Fruit fly (Drosophila melanogaster): ENCODE results near the gene CG2698.

CG2698 gene

DNA sequence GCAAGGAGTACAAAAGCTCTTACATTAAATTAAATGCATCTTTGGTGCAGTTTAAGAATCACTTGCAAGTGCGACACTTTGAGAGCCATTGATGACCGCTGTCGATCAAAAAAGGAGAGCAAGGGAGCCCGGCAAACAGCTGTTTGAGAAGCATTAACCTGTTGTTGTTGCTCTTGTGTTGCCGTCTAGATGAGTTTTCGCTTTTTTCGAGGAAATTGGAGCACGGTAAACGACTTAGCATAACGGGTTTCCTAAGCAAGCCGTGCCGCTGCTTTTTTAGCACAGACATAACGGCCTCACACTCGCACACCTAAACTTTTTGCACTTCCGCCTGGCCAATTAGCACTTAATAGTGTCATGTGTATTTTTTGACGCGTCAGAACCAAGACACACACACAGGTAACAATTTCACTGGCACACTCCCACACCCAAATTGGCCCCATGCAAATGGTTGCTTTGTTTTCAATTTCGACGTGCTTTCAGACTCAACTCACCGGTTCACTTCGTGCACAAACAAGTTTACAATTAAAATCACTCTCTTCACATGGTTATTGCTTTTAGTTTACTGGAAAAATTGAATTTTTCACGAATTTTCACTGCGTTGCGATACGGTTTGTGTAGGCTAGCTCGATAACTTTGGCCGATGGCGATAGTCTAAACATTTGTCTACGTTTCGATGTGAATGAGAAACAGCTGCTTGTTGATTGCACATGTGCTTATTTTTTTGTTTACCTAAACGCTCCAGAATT is 29.0 kb downstream of the CG2698 start, which contains the start of the genes CG10903 and CG2747:
TSS of gene CG10903 (plus strand) at position 261 of the 749 bp plus-strand sequence.
TSS of gene CG2747 (minus strand) at position 640 of the 749 bp plus-strand sequence.
- no peak for TF ChIP-seq fd96Ca (GFP tag; IDR thresholded peaks at IDR 0.05)
- TF ChIP-seq CG17806 (tag; optimal IDR thresholded peaks at IDR 0.05), result no peak
- no peak for TF ChIP-seq CG14655 (GFP tag; optimal IDR thresholded peaks at IDR 0.05)
- TF ChIP-seq CG4496 (GFP tag; IDR thresholded peaks at IDR 0.05), result peak; percentile 41; the same call in 1 of the 3 replicates
- peak; percentile 43 for TF ChIP-seq EcR (GFP tag; optimal IDR thresholded peaks at IDR 0.05)
- no peak for TF ChIP-seq CG15710 (tag; optimal IDR thresholded peaks at IDR 0.05)
- no peak for TF ChIP-seq CG10348 (GFP tag; IDR thresholded peaks at IDR 0.05)
- TF ChIP-seq Snoo (tag; optimal IDR thresholded peaks at IDR 0.05), result no peak

DNA sequence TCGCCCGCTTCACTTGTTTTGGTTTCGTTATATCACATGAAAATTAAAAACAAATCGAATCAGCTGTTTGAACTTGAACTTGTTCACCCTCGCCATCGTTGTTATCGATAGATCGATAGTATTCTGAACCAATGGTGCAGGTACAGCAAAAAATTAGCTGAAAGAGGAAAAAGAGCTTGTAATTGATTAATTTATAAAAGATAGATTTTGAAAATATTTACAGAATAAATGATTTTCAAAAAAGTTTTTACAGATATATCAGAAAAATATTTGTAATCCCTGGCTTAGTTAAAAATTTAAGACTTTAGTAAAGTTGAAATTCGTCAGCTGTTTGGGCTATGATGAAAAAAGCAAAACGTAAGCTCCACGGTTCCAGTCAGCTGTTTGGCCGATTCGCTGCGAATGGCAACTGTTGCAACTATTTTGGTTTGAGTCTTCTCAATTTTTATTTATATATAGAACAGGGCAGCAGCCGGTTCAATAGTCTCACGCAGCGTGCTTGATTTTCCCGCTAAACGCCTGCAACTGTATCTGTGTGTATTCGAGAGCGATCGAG is 31.6 kb downstream of the CG2698 start, which contains the start of the genes CG11035 and unc-45:
TSS of gene CG11035 (minus strand) at position 87 of the 556 bp plus-strand sequence.
TSS of gene unc-45 (plus strand) at position 379 of the 556 bp plus-strand sequence.
- TF ChIP-seq CG14655 (GFP tag; optimal IDR thresholded peaks at IDR 0.05), result peak; percentile 49
- no peak for TF ChIP-seq CG34367 (tag; optimal IDR thresholded peaks at IDR 0.05)
- TF ChIP-seq CG4496 (GFP tag; IDR thresholded peaks at IDR 0.05), result 0 out of 3 replicates have a peak, but pooled peaks have one; percentile 61
- peak; percentile 34 for TF ChIP-seq CG17806 (tag; optimal IDR thresholded peaks at IDR 0.05)
- no peak for TF ChIP-seq Snoo (tag; optimal IDR thresholded peaks at IDR 0.05)
- TF ChIP-seq CG13204 (GFP tag; optimal IDR thresholded peaks at IDR 0.05), result no peak
- TF ChIP-seq Pif1B (GFP tag; optimal IDR thresholded peaks at IDR 0.05), result no peak
- TF ChIP-seq CG8301 (tag; optimal IDR thresholded peaks at IDR 0.05), result peak; percentile 20
- TF ChIP-seq fd96Ca (GFP tag; IDR thresholded peaks at IDR 0.05), result no peak
- TF ChIP-seq CG8159 (tag; optimal IDR thresholded peaks at IDR 0.05), result peak; percentile 39
- TF ChIP-seq CG32121 (GFP tag; IDR thresholded peaks at IDR 0.05), result 0 out of 2 replicates have a peak, but pooled peaks have one; percentile 42
- no peak for TF ChIP-seq Pif1A (GFP tag; optimal IDR thresholded peaks at IDR 0.05)
- TF ChIP-seq D1 (tag; optimal IDR thresholded peaks at IDR 0.05), result no peak
- TF ChIP-seq rn (GFP tag; IDR thresholded peaks at IDR 0.05), result no peak
- TF ChIP-seq gl (tag; optimal IDR thresholded peaks at IDR 0.05), result no peak
- TF ChIP-seq EcR (GFP tag; optimal IDR thresholded peaks at IDR 0.05), result peak; percentile 87
- peak; percentile 3 for TF ChIP-seq CG9948 (tag; optimal IDR thresholded peaks at IDR 0.05)
- TF ChIP-seq CG12605 (GFP tag; IDR thresholded peaks at IDR 0.05), result no peak
- TF ChIP-seq Ets98B (GFP tag; IDR thresholded peaks at IDR 0.05), result no peak; the same call in 1 of the 2 replicates
- no peak for TF ChIP-seq CG10348 (GFP tag; IDR thresholded peaks at IDR 0.05)
- TF ChIP-seq CG15710 (tag; optimal IDR thresholded peaks at IDR 0.05), result peak; percentile 38

DNA sequence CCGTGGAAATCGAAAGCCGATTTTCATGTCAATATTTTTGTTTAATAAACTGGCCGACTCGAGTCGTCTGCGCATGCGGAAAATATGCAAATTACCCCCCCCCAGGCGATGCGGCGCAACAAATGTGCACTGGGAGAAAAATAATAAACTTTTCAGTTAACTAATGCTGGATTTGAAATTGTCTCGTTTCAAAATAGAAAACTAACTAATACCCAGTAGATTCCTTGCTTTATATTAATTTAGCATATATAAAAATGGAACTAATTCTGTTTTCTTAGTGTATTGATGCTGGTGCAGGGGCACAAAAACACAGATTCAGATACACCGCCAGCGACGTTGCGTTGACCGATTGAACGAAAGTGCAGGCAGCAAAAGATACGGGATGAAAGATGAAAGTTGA is 36.5 kb downstream of the CG2698 start:
- TF ChIP-seq CG8159 (tag; optimal IDR thresholded peaks at IDR 0.05) (peak; percentile 64), CG12605 (GFP tag; IDR thresholded peaks at IDR 0.05) (peak; percentile 79), CG34367 (tag; optimal IDR thresholded peaks at IDR 0.05) (peak; percentile 22), rn (GFP tag; IDR thresholded peaks at IDR 0.05) (peak; percentile 61; the same call in 1 of the 2 replicates), CG14655 (GFP tag; optimal IDR thresholded peaks at IDR 0.05) (peak; percentile 58), D1 (tag; optimal IDR thresholded peaks at IDR 0.05) (no peak), Pif1A (GFP tag; optimal IDR thresholded peaks at IDR 0.05) (peak; percentile 40), CG8301 (tag; optimal IDR thresholded peaks at IDR 0.05) (peak; percentile 71), Ets98B (GFP tag; IDR thresholded peaks at IDR 0.05) (peak; percentile 85), EcR (GFP tag; optimal IDR thresholded peaks at IDR 0.05) (no peak), fd96Ca (GFP tag; IDR thresholded peaks at IDR 0.05) (peak; percentile 43; the same call in 2 of the 3 replicates), CG17806 (tag; optimal IDR thresholded peaks at IDR 0.05) (peak; percentile 59), CG9948 (tag; optimal IDR thresholded peaks at IDR 0.05) (peak; percentile 49), CG15710 (tag; optimal IDR thresholded peaks at IDR 0.05) (peak; percentile 4), Snoo (tag; optimal IDR thresholded peaks at IDR 0.05) (peak; percentile 1), CG13204 (GFP tag; optimal IDR thresholded peaks at IDR 0.05) (no peak), Pif1B (GFP tag; optimal IDR thresholded peaks at IDR 0.05) (peak; percentile 37), CG10348 (GFP tag; IDR thresholded peaks at IDR 0.05) (no peak; the same call in 1 of the 2 replicates), CG32121 (GFP tag; IDR thresholded peaks at IDR 0.05) (peak; percentile 81), CG4496 (GFP tag; IDR thresholded peaks at IDR 0.05) (peak; percentile 86), gl (tag; optimal IDR thresholded peaks at IDR 0.05) (no peak)

DNA sequence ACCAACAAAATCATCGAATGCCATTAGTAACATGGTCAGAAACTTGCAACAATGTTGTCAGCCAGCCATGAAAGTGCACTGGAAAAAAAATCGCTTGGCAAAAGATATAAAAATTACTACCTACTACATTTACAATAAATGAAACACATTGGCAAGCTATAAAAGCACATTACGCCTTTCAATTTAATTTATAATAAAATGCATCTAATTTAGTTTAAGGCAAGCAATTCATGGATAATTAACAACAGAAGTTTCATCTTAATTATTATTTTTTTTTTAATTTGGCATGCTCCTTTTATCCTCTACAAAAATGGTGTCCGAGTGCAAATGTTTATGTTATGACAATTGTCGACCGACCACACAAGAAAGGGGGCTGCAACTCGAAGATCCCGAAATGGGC is 37.6 kb downstream of the CG2698 start:
- TF ChIP-seq CG15710 (tag; optimal IDR thresholded peaks at IDR 0.05) (no peak), Ets98B (GFP tag; IDR thresholded peaks at IDR 0.05) (peak; percentile 30), CG4496 (GFP tag; IDR thresholded peaks at IDR 0.05) (0 out of 3 replicates have a peak, but pooled peaks have one; percentile 12), CG8159 (tag; optimal IDR thresholded peaks at IDR 0.05) (no peak), Pif1B (GFP tag; optimal IDR thresholded peaks at IDR 0.05) (no peak), Snoo (tag; optimal IDR thresholded peaks at IDR 0.05) (no peak)

- TF ChIP-seq CG9948 (tag; optimal IDR thresholded peaks at IDR 0.05) (no peak), rn (GFP tag; IDR thresholded peaks at IDR 0.05) (no peak), CG15710 (tag; optimal IDR thresholded peaks at IDR 0.05) (no peak), CG13204 (GFP tag; optimal IDR thresholded peaks at IDR 0.05) (no peak), Pif1A (GFP tag; optimal IDR thresholded peaks at IDR 0.05) (no peak), CG32121 (GFP tag; IDR thresholded peaks at IDR 0.05) (no peak), CG12605 (GFP tag; IDR thresholded peaks at IDR 0.05) (no peak), Ets98B (GFP tag; IDR thresholded peaks at IDR 0.05) (peak; percentile 24; the same call in 1 of the 2 replicates), CG34367 (tag; optimal IDR thresholded peaks at IDR 0.05) (no peak), CG10348 (GFP tag; IDR thresholded peaks at IDR 0.05) (no peak), CG4496 (GFP tag; IDR thresholded peaks at IDR 0.05) (peak; percentile 50; the same call in 2 of the 3 replicates), Pif1B (GFP tag; optimal IDR thresholded peaks at IDR 0.05) (no peak), D1 (tag; optimal IDR thresholded peaks at IDR 0.05) (no peak), CG8301 (tag; optimal IDR thresholded peaks at IDR 0.05) (peak; percentile 22), CG17806 (tag; optimal IDR thresholded peaks at IDR 0.05) (peak; percentile 29), CG8159 (tag; optimal IDR thresholded peaks at IDR 0.05) (peak; percentile 31), CG14655 (GFP tag; optimal IDR thresholded peaks at IDR 0.05) (peak; percentile 38), gl (tag; optimal IDR thresholded peaks at IDR 0.05) (no peak), EcR (GFP tag; optimal IDR thresholded peaks at IDR 0.05) (no peak), fd96Ca (GFP tag; IDR thresholded peaks at IDR 0.05) (no peak), Snoo (tag; optimal IDR thresholded peaks at IDR 0.05) (no peak)
Measured at dm6 chr3R:8040843-8041242, 39.5 kb downstream of the CG2698 start, which contains the start of gene CG43060. CG43060 (plus strand) TSS chr3R:8041224.
